Worm (Caenorhabditis elegans) whole organism, mixed stage, embryonic: ENCODE measurements around the gene K10C2.8.

Source experiments
- ceh-39 ChIP-seq: fragments of 150-350 bp; optimal IDR thresholded peaks from 2 replicates; lab custom pipeline; 2014; ENCODE audit warnings: missing biosample characterization, missing genetic modification characterization
- elt-1 ChIP-seq: sonication (generic microtip); optimal IDR thresholded peaks from 2 replicates; lab custom pipeline; 2017; ENCODE audit warnings: missing genetic modification characterization, mild to moderate bottlenecking, missing compliant biosample characterization, antibody characterized with exemption, moderate library complexity, borderline replicate concordance; ENCODE audit not compliant: insufficient read depth
- elt-3 ChIP-seq: fragments of 150-350 bp; optimal IDR thresholded peaks from 2 replicates; lab custom pipeline; 2014; ENCODE audit warnings: missing biosample characterization, missing genetic modification characterization
- lin-13 ChIP-seq: fragments of 150-350 bp; optimal IDR thresholded peaks from 2 replicates; lab custom pipeline; 2014; ENCODE audit warnings: missing biosample characterization, missing genetic modification characterization
- mab-5 ChIP-seq: fragments of 150-350 bp; optimal IDR thresholded peaks from 2 replicates; lab custom pipeline; 2014; ENCODE audit warnings: missing biosample characterization, missing genetic modification characterization
- nhr-237 ChIP-seq: fragments of 150-350 bp; optimal IDR thresholded peaks from 2 replicates; lab custom pipeline; 2014; ENCODE audit warnings: missing biosample characterization, missing genetic modification characterization
- pha-4 ChIP-seq: fragments of 150-350 bp; optimal IDR thresholded peaks from 2 replicates; lab custom pipeline; 2018; ENCODE audit warnings: missing biosample characterization, missing genetic modification reagents, missing genetic modification characterization
- ztf-11 ChIP-seq: fragments of 150-350 bp; optimal IDR thresholded peaks from 2 replicates; lab custom pipeline; 2014; ENCODE audit warnings: missing biosample characterization, missing genetic modification characterization

DNA sequence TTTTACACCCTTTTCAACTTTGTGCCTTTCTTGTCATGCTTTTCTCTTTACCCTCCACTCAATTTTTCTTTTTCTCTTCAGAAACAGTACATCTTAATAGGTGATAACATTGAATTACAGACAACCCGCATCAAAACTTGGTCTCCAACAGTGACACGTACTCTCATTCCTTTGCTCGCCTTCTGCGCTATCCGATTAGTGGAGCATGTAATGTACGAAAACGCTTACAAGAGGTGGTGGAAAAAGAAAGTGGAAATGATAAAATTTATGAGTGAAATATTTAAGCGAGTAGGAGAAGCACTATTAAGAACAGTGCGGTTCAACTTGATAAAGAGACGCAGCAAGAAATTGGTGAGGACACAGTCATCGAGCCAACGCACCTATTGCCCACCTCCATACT is 19.1 kb upstream of the K10C2.8 start, which contains the start of gene pept-1:
- TF ChIP-seq mab-5 (tag; lab: Kevin White, UChicago), result no peak
- no peak for TF ChIP-seq pha-4
- TF ChIP-seq ztf-11 (tag; lab: Kevin White, UChicago), result no peak
- no peak for TF ChIP-seq elt-3 (tag; lab: Kevin White, UChicago)
- no peak for TF ChIP-seq elt-1 (tag; lab: Kevin White, UChicago)
- TF ChIP-seq lin-13, result no peak
- no peak for TF ChIP-seq ceh-39
- TF ChIP-seq nhr-237, result no peak
